Worm (Caenorhabditis elegans) whole organism, L4/young adult: ENCODE results near the gene srt-45.

Experiments
- W03F9.2 ChIP-seq: fragments of 150-350 bp; optimal IDR thresholded peaks from 2 replicates; lab custom pipeline; 2014; ENCODE audit warnings: missing biosample characterization, missing genetic modification characterization
- dao-5 ChIP-seq: sonication (generic microtip); optimal IDR thresholded peaks from 2 replicates; lab custom pipeline; 2016; ENCODE audit warnings: missing genotype, missing genetic modification characterization, moderate library complexity, missing compliant biosample characterization
- him-1 ChIP-seq: sonication (generic microtip); optimal IDR thresholded peaks from 2 replicates; lab custom pipeline; 2016; ENCODE audit warnings: missing genotype, missing genetic modification reagents, missing genetic modification characterization, missing compliant biosample characterization

The srt-45 gene

ce11 chrV:19783829-19784228, at the start of gene srt-45:
Gene srt-45 (plus strand): TSS chrV:19784129.
- TF ChIP-seq W03F9.2: no peak
- no peak for TF ChIP-seq dao-5 (tag; lab: Kevin White, UChicago)
- TF ChIP-seq him-1: no peak

- TF ChIP-seq W03F9.2 (no peak), him-1 (no peak), dao-5 (tag; lab: Kevin White, UChicago) (no peak)
Measured at ce11 chrV:19737458-19737857, 46.5 kb upstream of the srt-45 start, which contains the start of gene W04E12.7. Gene W04E12.7 (minus strand): TSS chrV:19737558.

ce11 chrV:19738117-19738516, 45.8 kb upstream of the srt-45 start, which contains the start of gene fbxa-131:
Gene fbxa-131 (plus strand): TSS chrV:19738417.
- no peak for TF ChIP-seq W03F9.2
- no peak for TF ChIP-seq him-1
- TF ChIP-seq dao-5 (tag; lab: Kevin White, UChicago): no peak

DNA sequence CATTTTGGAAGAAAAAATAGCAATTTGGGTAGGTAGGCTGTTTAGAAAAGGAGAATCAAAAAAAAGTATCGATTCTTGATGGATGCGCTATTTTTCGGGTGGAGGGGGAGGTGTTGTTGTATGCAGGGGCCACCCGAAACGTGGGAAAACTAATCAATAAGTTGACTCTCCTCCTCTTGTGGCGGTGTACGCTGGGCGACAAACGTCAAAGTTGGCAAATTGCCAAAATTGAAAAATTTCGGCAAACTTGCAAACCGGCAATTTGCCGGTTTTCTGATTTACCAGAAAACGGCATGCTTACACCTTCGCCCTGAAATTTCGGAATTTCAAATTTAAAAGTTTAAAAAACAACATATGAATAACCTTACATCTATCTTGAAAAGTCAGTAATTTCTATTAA, 42.9 kb upstream of the srt-45 start, which contains the start of gene W04E12.2:
W04E12.2 (minus strand) TSS at position 101 of the 400 bp plus-strand sequence.
- no peak for TF ChIP-seq dao-5 (tag; lab: Kevin White, UChicago)
- TF ChIP-seq W03F9.2: no peak
- TF ChIP-seq him-1: no peak

DNA sequence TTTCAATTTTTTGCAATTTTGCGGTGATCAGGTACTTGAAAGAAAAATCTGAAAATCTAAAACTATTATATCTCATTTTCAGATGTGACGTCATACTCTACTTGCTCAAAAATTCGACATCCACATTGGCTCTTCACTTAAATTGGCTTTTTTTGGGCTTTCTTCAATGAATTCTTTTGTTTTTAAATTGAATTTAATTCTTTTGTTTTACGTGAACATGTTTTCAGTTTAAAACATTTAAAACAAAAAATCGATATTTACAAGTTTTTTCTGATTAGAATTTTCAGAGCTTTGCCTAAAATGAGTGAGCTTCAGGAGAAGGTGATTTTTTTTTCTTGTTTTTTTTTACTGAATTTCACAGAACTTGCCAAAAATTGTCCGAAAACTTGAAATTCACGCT, 42.3 kb upstream of the srt-45 start, which contains the start of gene W04E12.3:
W04E12.3 (plus strand) TSS at position 301 of the 400 bp plus-strand sequence.
- TF ChIP-seq dao-5 (tag; lab: Kevin White, UChicago) (no peak), W03F9.2 (no peak), him-1 (no peak)

- TF ChIP-seq W03F9.2 (no peak), him-1 (no peak), dao-5 (tag; lab: Kevin White, UChicago) (no peak)
Measured at ce11 chrV:19743305-19743704, 40.6 kb upstream of the srt-45 start, which contains the start of gene W04E12.4. Gene W04E12.4 (plus strand): TSS chrV:19743605.

- TF ChIP-seq dao-5 (tag; lab: Kevin White, UChicago) (no peak), him-1 (no peak), W03F9.2 (no peak)
Measured at ce11 chrV:19743794-19744193, 40.1 kb upstream of the srt-45 start.

ce11 chrV:19744210-19744609, 39.7 kb upstream of the srt-45 start:
- TF ChIP-seq dao-5 (tag; lab: Kevin White, UChicago) (no peak), W03F9.2 (no peak), him-1 (no peak)

DNA sequence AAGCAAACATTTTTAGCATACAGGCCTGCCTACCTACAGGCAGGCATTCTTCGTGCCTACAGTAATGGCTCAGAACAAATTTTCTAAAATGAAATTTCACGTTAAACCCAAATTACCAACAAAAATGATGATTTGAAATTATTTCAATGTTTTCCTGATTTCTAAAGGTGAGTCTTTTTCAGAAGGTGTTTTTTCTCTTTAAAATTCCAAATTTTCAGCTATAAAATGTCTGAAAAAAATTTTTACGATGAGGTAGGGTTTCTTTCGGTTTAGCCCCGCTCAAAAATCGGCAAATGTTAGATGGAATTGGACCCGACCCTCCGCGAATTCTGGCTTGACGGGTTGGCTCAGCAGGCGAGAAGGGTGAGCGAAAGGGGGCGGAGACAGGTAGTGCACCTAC, 38.1 kb upstream of the srt-45 start, which contains the start of gene W04E12.5:
W04E12.5 (plus strand) TSS at position 301 of the 400 bp plus-strand sequence.
- TF ChIP-seq him-1 (no peak), dao-5 (tag; lab: Kevin White, UChicago) (no peak), W03F9.2 (no peak)

DNA sequence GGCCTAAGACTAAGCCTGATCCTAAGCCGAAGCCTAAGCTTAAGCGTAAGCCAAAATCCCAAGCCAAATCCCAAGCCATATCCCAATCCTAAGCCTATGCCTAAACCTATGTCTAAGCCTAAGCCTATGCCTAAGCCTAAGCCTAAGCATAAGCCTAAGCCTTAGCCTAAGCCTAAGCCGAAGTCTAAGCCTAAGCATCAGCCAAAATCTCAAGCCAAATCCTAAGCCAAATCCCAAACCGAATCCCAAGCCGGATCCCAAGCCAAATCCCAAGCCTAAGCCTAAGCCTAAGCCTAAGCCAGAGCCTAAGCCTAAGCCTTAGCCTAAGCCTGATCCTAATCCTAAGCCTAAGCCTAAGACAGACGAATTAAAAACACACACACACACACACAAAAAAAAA, 36.8 kb upstream of the srt-45 start:
- TF ChIP-seq him-1: no peak
- no peak for TF ChIP-seq dao-5 (tag; lab: Kevin White, UChicago)
- no peak for TF ChIP-seq W03F9.2

ce11 chrV:19751124-19751523, 32.8 kb upstream of the srt-45 start, which contains the start of gene clec-49:
Gene clec-49 (minus strand): TSS chrV:19751226.
- TF ChIP-seq W03F9.2 (no peak), him-1 (no peak), dao-5 (tag; lab: Kevin White, UChicago) (no peak)

DNA sequence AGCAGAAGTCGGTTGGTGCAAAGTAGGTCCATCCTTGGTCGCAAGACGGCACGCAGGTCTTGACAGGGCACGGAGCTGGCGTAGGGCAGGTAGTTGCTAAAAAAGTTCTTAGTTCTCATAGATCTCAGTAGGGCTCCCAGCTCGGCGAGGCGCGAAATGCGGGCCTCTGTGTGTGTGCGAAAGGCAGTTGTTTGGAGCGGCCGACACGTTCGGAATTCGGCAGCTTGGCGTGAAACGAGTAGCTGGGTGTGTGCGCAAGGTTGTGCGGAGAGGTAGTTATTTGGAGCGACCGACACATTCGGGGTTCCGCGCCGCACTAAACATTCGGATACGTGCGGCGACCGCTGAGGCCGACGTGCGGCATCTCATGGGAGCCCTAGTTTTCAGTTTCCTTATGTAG, 31.1 kb upstream of the srt-45 start:
- TF ChIP-seq W03F9.2: no peak
- TF ChIP-seq him-1: no peak
- no peak for TF ChIP-seq dao-5 (tag; lab: Kevin White, UChicago)

ce11 chrV:19754331-19754730, 29.6 kb upstream of the srt-45 start:
- TF ChIP-seq dao-5 (tag; lab: Kevin White, UChicago): no peak
- TF ChIP-seq him-1: no peak
- TF ChIP-seq W03F9.2: no peak

ce11 chrV:19755260-19755659, 28.7 kb upstream of the srt-45 start, which contains the start of gene clec-50:
Gene clec-50 (minus strand): TSS chrV:19755368.
- TF ChIP-seq W03F9.2 (no peak), him-1 (no peak), dao-5 (tag; lab: Kevin White, UChicago) (no peak)

ce11 chrV:19756253-19756652, 27.7 kb upstream of the srt-45 start, which contains the start of gene W04E12.9:
Gene W04E12.9 (plus strand): TSS chrV:19756553.
- TF ChIP-seq W03F9.2 (no peak), him-1 (no peak), dao-5 (tag; lab: Kevin White, UChicago) (no peak)

- TF ChIP-seq W03F9.2: no peak
- TF ChIP-seq dao-5 (tag; lab: Kevin White, UChicago): no peak
- no peak for TF ChIP-seq him-1
Measured at ce11 chrV:19759282-19759681, 24.6 kb upstream of the srt-45 start.
